Fruit fly (Drosophila melanogaster) whole organism, adult: ENCODE measurements around the gene Shmt.

ENCODE experiments used
- CG11617 ChIP-seq: fragments of 200-800 bp; sonication (Bioruptor generic); optimal IDR thresholded peaks from 2 replicates; lab custom pipeline; 2017; ENCODE audit warnings: mild to moderate bottlenecking, missing biosample characterization, missing genetic modification reagents, missing genetic modification characterization
- CG12768 ChIP-seq: fragments of 200-800 bp; sonication (Bioruptor generic); optimal IDR thresholded peaks from 2 replicates; lab custom pipeline; 2017; ENCODE audit warnings: missing biosample characterization, missing genetic modification characterization, mild to moderate bottlenecking, moderate library complexity, missing genetic modification reagents
- CG14711 ChIP-seq: fragments of 200-800 bp; sonication (Bioruptor generic); optimal IDR thresholded peaks from 2 replicates; lab custom pipeline; 2018; ENCODE audit warnings: missing biosample characterization, mild to moderate bottlenecking, missing genetic modification characterization, moderate library complexity
- CG1620 ChIP-seq: fragments of 200-800 bp; sonication (Bioruptor generic); optimal IDR thresholded peaks from 2 replicates; lab custom pipeline; 2016; ENCODE audit warnings: missing biosample characterization, missing genetic modification characterization
- CG33017 ChIP-seq: fragments of 200-800 bp; sonication (Bioruptor generic); optimal IDR thresholded peaks from 2 replicates; lab custom pipeline; 2018; ENCODE audit warnings: missing biosample characterization, mild to moderate bottlenecking, missing genetic modification characterization, moderate library complexity
- CG5204 ChIP-seq: fragments of 200-800 bp; sonication (Bioruptor generic); optimal IDR thresholded peaks from 2 replicates; lab custom pipeline; 2016; ENCODE audit warnings: missing biosample characterization, missing genetic modification characterization
- CG7045 ChIP-seq: fragments of 200-800 bp; sonication (Bioruptor generic); optimal IDR thresholded peaks from 2 replicates; lab custom pipeline; 2017; ENCODE audit warnings: missing biosample characterization, mild to moderate bottlenecking, missing genetic modification characterization
- CG7101 ChIP-seq: fragments of 200-800 bp; sonication (Bioruptor generic); optimal IDR thresholded peaks from 2 replicates; lab custom pipeline; 2018; ENCODE audit warnings: missing biosample characterization, mild to moderate bottlenecking, missing genetic modification characterization, moderate library complexity
- Clk ChIP-seq: fragments of 200-800 bp; sonication (Bioruptor generic); optimal IDR thresholded peaks from 2 replicates; lab custom pipeline; 2017; ENCODE audit warnings: missing biosample characterization, missing genetic modification characterization
- Crg-1 ChIP-seq: fragments of 200-800 bp; sonication (Bioruptor generic); optimal IDR thresholded peaks from 2 replicates; lab custom pipeline; 2016; ENCODE audit warnings: missing biosample characterization, missing genetic modification characterization
- Hr96 ChIP-seq: fragments of 200-800 bp; sonication (Bioruptor generic); optimal IDR thresholded peaks from 2 replicates; lab custom pipeline; 2016; ENCODE audit warnings: missing biosample characterization, missing genetic modification characterization
- Mnt ChIP-seq: fragments of 200-800 bp; sonication (Bioruptor generic); optimal IDR thresholded peaks from 2 replicates; lab custom pipeline; 2016; ENCODE audit warnings: missing biosample characterization, mild to moderate bottlenecking, missing genetic modification characterization
- bab1 ChIP-seq: fragments of 200-800 bp; sonication (Bioruptor generic); optimal IDR thresholded peaks from 3 replicates; lab custom pipeline; 2019; ENCODE audit warnings: missing biosample characterization, mild to moderate bottlenecking, missing genetic modification characterization, moderate library complexity
- cic ChIP-seq: fragments of 200-800 bp; sonication (Bioruptor generic); optimal IDR thresholded peaks from 2 replicates; lab custom pipeline; 2017; ENCODE audit warnings: missing biosample characterization, mild to moderate bottlenecking, missing genetic modification characterization, moderate library complexity
- cnc ChIP-seq, 2 experiments: fragments of >200 bp; optimal IDR thresholded peaks; 2 replicates each; lab custom pipeline; 2017
- kay ChIP-seq: fragments of 200-800 bp; sonication (Bioruptor generic); peaks from one replicate; lab custom pipeline; 2016; ENCODE audit warnings: missing biosample characterization, missing genetic modification characterization, borderline replicate concordance
- ovo ChIP-seq: fragments of 200-800 bp; sonication (Bioruptor generic); optimal IDR thresholded peaks from 2 replicates; lab custom pipeline; 2016; ENCODE audit warnings: missing biosample characterization, missing genetic modification characterization
- pad ChIP-seq: fragments of 200-800 bp; sonication (Bioruptor generic); optimal IDR thresholded peaks from 3 replicates; lab custom pipeline; 2017; ENCODE audit warnings: missing biosample characterization, missing genetic modification characterization, mild to moderate bottlenecking, moderate library complexity, missing genetic modification reagents
- tj ChIP-seq: fragments of 200-800 bp; sonication (Bioruptor generic); optimal IDR thresholded peaks from 3 replicates; lab custom pipeline; 2017; ENCODE audit warnings: missing biosample characterization, mild to moderate bottlenecking, missing genetic modification characterization, moderate library complexity
- toe ChIP-seq: fragments of 200-800 bp; sonication (Bioruptor generic); optimal IDR thresholded peaks from 2 replicates; lab custom pipeline; 2016; ENCODE audit warnings: missing biosample characterization, missing genetic modification characterization

The Shmt gene

DNA sequence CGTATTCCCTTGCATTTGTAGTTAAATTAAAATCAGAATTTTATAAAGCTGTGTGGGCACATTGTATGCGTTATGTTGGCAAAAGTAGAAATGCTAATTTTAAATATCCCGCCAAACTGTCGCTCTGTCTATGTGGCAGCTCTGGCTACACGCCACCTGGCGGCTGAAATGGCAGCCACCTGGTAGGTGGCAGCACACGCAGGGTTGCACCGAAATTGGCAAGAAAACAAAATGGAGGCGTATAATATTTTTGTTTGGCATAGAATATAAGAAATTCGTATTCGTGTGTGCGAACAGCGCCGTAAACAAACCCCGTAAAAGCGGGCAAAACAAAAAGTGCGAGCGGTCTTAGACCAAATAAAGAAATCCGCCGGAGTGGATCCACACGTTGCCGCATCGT is 8.7 kb downstream of the Shmt start, which contains the start of gene CG12236:
TSS of gene CG12236 (plus strand) at position 220 of the 400 bp plus-strand sequence.
- TF ChIP-seq CG5204 (GFP tag; lab: Kevin White, UChicago) = no peak
- TF ChIP-seq CG11617 (GFP tag; lab: Kevin White, UChicago) = peak; percentile 63
- TF ChIP-seq cnc (optimal IDR thresholded peaks at IDR 0.05; lab: Kevin White, UChicago) = no peak
- TF ChIP-seq toe (GFP tag; lab: Kevin White, UChicago) = no peak
- TF ChIP-seq Crg-1 (GFP tag; lab: Kevin White, UChicago) = peak; percentile 55
- no peak for TF ChIP-seq Hr96
- no peak for TF ChIP-seq kay (GFP tag; lab: Kevin White, UChicago)
- TF ChIP-seq CG7045 (GFP tag; lab: Kevin White, UChicago) = no peak
- TF ChIP-seq CG1620 (GFP tag; lab: Kevin White, UChicago) = peak; percentile 82
- peak; percentile 16 for TF ChIP-seq cic (GFP tag; lab: Kevin White, UChicago)
- TF ChIP-seq bab1 (GFP tag; lab: Kevin White, UChicago) = peak; percentile 85
- peak; percentile 64 for TF ChIP-seq Mnt
- peak; percentile 27 for TF ChIP-seq ovo (GFP tag; lab: Kevin White, UChicago)
- peak; percentile 32 for TF ChIP-seq tj (GFP tag; lab: Kevin White, UChicago)
- TF ChIP-seq CG12768 (GFP tag; lab: Kevin White, UChicago) = peak; percentile 50
- peak; percentile 65 for TF ChIP-seq CG7101 (tag; lab: Kevin White, UChicago)
- TF ChIP-seq CG14711 = peak; percentile 63
- no peak for TF ChIP-seq CG33017 (tag; lab: Kevin White, UChicago)
- TF ChIP-seq Clk (GFP tag; lab: Kevin White, UChicago) = no peak
- TF ChIP-seq pad (GFP tag; lab: Kevin White, UChicago) = peak; percentile 64

DNA sequence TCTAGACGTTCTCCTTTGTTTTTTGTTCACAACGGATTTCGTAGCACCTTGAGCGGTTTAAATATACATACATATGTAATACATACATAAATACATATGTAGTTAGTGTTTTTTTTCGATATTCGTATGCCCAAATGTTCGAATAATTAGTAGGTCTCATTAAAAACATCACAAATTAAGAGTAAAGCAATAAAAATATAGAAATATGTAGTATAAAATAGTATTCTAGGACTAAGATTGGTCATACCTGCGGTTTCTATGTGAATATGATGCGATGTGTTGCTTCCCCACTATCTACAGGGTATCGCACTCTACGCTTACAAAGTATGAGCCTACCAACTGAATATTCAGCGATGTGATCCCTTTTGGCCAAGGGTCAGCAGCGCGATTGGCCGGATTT is 11.2 kb downstream of the Shmt start, which contains the start of gene CG4020:
TSS of gene CG4020 (plus strand) at position 301 of the 400 bp plus-strand sequence.
- no peak for TF ChIP-seq tj (GFP tag; lab: Kevin White, UChicago)
- no peak for TF ChIP-seq Crg-1 (GFP tag; lab: Kevin White, UChicago)
- TF ChIP-seq cnc (optimal IDR thresholded peaks at IDR 0.05; lab: Kevin White, UChicago) = no peak
- no peak for TF ChIP-seq CG5204 (GFP tag; lab: Kevin White, UChicago)
- TF ChIP-seq Clk (GFP tag; lab: Kevin White, UChicago) = no peak
- TF ChIP-seq cic (GFP tag; lab: Kevin White, UChicago) = no peak
- no peak for TF ChIP-seq bab1 (GFP tag; lab: Kevin White, UChicago)
- TF ChIP-seq CG7045 (GFP tag; lab: Kevin White, UChicago) = no peak
- no peak for TF ChIP-seq CG7101 (tag; lab: Kevin White, UChicago)
- no peak for TF ChIP-seq CG1620 (GFP tag; lab: Kevin White, UChicago)

DNA sequence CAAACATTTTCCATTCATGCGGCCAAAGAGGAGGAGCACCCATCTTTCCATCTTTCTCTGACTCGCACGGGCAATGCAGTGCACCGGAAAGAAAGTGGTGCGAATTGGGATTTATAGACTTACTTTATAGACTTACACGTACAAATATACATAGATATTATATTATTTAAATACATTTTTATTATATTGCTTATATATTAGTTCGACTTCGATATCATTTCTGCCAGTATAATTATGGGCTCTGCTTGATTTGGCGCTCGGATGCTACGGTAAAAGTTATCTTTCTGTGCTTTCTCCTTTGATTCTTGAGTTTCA is 11.6 kb downstream of the Shmt start:
- TF ChIP-seq Hr96 (no peak), CG5204 (GFP tag; lab: Kevin White, UChicago) (no peak), bab1 (GFP tag; lab: Kevin White, UChicago) (no peak), Mnt (no peak), kay (GFP tag; lab: Kevin White, UChicago) (no peak), CG7045 (GFP tag; lab: Kevin White, UChicago) (no peak), CG33017 (tag; lab: Kevin White, UChicago) (no peak), pad (GFP tag; lab: Kevin White, UChicago) (no peak), CG1620 (GFP tag; lab: Kevin White, UChicago) (no peak), toe (GFP tag; lab: Kevin White, UChicago) (no peak), CG14711 (no peak), cnc (optimal IDR thresholded peaks at IDR 0.05; lab: Kevin White, UChicago) (no peak), Clk (GFP tag; lab: Kevin White, UChicago) (no peak)

DNA sequence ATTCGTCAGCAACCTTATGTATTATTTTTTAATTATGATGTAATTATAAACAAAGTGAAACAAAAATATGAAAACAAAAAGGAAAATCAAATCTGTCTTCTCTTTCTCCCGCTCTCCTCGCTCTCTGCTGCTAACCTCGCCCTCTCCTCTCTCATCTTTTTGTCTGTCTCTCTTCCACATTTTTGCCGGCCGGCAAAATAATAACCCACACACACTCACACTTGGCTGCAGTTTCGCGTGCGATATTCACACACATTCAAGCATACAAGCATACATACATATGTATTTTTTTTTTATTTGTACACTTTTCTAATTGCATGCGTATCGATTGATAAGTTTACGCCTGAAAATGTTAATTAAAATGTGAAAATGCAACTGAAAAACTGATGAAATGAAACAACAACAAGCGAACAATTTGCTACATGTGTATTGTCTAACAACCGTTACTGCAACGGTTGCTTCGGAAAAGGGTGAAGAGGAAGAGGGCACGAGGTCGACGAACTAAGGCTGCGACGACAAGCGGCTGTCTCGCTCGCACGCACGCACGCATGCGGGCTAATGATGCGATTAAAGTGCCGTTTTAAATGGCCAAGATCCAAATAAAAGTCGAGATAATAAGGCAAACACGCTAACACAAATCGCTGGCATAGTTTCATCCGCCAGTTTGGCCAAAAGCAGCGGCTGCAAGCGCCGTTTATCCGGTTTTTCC is 12.1 kb downstream of the Shmt start:
- TF ChIP-seq cic (GFP tag; lab: Kevin White, UChicago) (peak; percentile 71), CG7045 (GFP tag; lab: Kevin White, UChicago) (no peak), tj (GFP tag; lab: Kevin White, UChicago) (peak; percentile 73), Mnt (peak; percentile 71), ovo (GFP tag; lab: Kevin White, UChicago) (peak; percentile 98)

DNA sequence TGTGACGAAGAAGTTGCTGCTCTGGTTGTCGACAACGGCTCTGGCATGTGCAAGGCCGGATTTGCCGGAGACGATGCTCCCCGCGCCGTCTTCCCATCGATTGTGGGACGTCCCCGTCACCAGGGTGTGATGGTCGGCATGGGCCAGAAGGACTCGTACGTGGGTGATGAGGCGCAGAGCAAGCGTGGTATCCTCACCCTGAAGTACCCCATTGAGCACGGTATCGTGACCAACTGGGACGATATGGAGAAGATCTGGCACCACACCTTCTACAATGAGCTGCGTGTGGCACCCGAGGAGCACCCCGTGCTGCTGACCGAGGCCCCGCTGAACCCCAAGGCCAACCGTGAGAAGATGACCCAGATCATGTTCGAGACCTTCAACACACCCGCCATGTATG is 13.9 kb downstream of the Shmt start:
- TF ChIP-seq toe (GFP tag; lab: Kevin White, UChicago) (no peak), kay (GFP tag; lab: Kevin White, UChicago) (no peak), tj (GFP tag; lab: Kevin White, UChicago) (no peak), CG33017 (tag; lab: Kevin White, UChicago) (no peak), cnc (optimal IDR thresholded peaks at IDR 0.05; lab: Kevin White, UChicago) (no peak), cic (GFP tag; lab: Kevin White, UChicago) (no peak), Mnt (no peak), CG14711 (no peak)

DNA sequence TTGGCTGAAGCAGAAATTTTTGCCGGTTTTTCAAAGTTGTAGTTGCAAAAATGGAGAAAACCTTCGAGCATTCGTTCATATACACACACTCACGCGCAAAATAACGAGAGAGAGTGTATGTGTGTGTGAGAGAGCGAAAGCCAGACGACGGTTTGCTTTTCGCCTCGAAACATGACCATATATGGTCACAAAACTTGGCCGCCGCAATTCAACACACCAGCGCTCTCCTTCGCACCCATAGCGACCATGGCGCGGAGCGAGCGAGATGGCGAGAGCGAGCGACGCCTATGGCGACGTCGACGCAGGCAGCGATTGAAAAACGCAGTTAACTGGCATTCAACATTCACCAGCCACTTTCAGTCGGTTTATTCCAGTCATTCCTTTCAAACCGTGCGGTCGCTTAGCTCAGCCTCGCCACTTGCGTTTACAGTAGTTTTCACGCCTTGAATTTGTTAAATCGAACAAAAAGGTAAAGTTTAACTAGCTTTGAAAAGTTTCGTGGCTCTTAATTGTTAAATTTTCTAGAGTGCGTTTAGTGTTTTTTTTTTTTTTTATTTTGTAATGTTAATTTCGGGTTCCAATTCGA is 14.9 kb downstream of the Shmt start:
- no peak for TF ChIP-seq toe (GFP tag; lab: Kevin White, UChicago)
- TF ChIP-seq kay (GFP tag; lab: Kevin White, UChicago) = no peak
- peak; percentile 26 for TF ChIP-seq CG1620 (GFP tag; lab: Kevin White, UChicago)
- TF ChIP-seq CG14711 = peak; percentile 1
- TF ChIP-seq CG7101 (tag; lab: Kevin White, UChicago) = peak; percentile 47
- TF ChIP-seq CG11617 (GFP tag; lab: Kevin White, UChicago) = peak; percentile 50
- TF ChIP-seq cnc (optimal IDR thresholded peaks at IDR 0.05; lab: Kevin White, UChicago) = no peak
- TF ChIP-seq Hr96 = peak; percentile 48
- peak; percentile 74 for TF ChIP-seq Mnt
- TF ChIP-seq cic (GFP tag; lab: Kevin White, UChicago) = peak; percentile 80
- TF ChIP-seq CG5204 (GFP tag; lab: Kevin White, UChicago) = no peak
- TF ChIP-seq ovo (GFP tag; lab: Kevin White, UChicago) = peak; percentile 80
- peak; percentile 45 for TF ChIP-seq CG12768 (GFP tag; lab: Kevin White, UChicago)
- TF ChIP-seq CG7045 (GFP tag; lab: Kevin White, UChicago) = no peak
- TF ChIP-seq Clk (GFP tag; lab: Kevin White, UChicago) = no peak
- TF ChIP-seq pad (GFP tag; lab: Kevin White, UChicago) = peak; percentile 89
- peak; percentile 46 for TF ChIP-seq Crg-1 (GFP tag; lab: Kevin White, UChicago)
- TF ChIP-seq tj (GFP tag; lab: Kevin White, UChicago) = peak; percentile 87
- peak; percentile 18 for TF ChIP-seq CG33017 (tag; lab: Kevin White, UChicago)
- peak; percentile 66 for TF ChIP-seq bab1 (GFP tag; lab: Kevin White, UChicago)
